Worm (Caenorhabditis elegans) whole organism, mixed stage, embryonic: ENCODE data around the gene mboa-4.

ENCODE experiments used
- M03D4.4 ChIP-seq: sonication (generic microtip); optimal IDR thresholded peaks from 2 replicates; lab custom pipeline; 2017; ENCODE audit warnings: mild to moderate bottlenecking, missing genetic modification characterization, missing compliant biosample characterization
- bed-3 ChIP-seq: fragments of 200-800 bp; sonication (Bioruptor generic); optimal IDR thresholded peaks from 3 replicates; lab custom pipeline; 2018; ENCODE audit warnings: mild to moderate bottlenecking, missing genetic modification characterization, moderate library complexity, missing compliant biosample characterization
- blmp-1 ChIP-seq: fragments of 150-350 bp; optimal IDR thresholded peaks from 2 replicates; lab custom pipeline; 2014; ENCODE audit warnings: missing biosample characterization, missing genetic modification characterization
- ceh-39 ChIP-seq: fragments of 150-350 bp; optimal IDR thresholded peaks from 2 replicates; lab custom pipeline; 2014; ENCODE audit warnings: missing biosample characterization, missing genetic modification characterization
- ceh-43 ChIP-seq: fragments of 200-800 bp; sonication (Bioruptor generic); optimal IDR thresholded peaks from 2 replicates; lab custom pipeline; 2018; ENCODE audit warnings: mild to moderate bottlenecking, missing genetic modification characterization, moderate library complexity, missing compliant biosample characterization
- ceh-83 ChIP-seq: fragments of 200-800 bp; sonication (Bioruptor generic); optimal IDR thresholded peaks from 2 replicates; lab custom pipeline; 2018; ENCODE audit warnings: mild to moderate bottlenecking, missing genetic modification characterization, missing compliant biosample characterization
- ces-1 ChIP-seq: fragments of 150-350 bp; optimal IDR thresholded peaks from 2 replicates; lab custom pipeline; 2014; ENCODE audit warnings: missing biosample characterization, missing genetic modification reagents, missing genetic modification characterization
- drap-1 ChIP-seq: fragments of 200-800 bp; sonication (Bioruptor generic); optimal IDR thresholded peaks from 3 replicates; lab custom pipeline; 2018; ENCODE audit warnings: mild to moderate bottlenecking, missing genetic modification characterization, missing compliant biosample characterization
- elt-1 ChIP-seq: sonication (generic microtip); optimal IDR thresholded peaks from 2 replicates; lab custom pipeline; 2017; ENCODE audit warnings: missing genetic modification characterization, mild to moderate bottlenecking, missing compliant biosample characterization, antibody characterized with exemption, moderate library complexity, borderline replicate concordance; ENCODE audit not compliant: insufficient read depth
- elt-3 ChIP-seq: fragments of 150-350 bp; optimal IDR thresholded peaks from 2 replicates; lab custom pipeline; 2014; ENCODE audit warnings: missing biosample characterization, missing genetic modification characterization
- flh-1 ChIP-seq: fragments of 200-800 bp; sonication (Bioruptor generic); optimal IDR thresholded peaks from 2 replicates; lab custom pipeline; 2018; ENCODE audit warnings: mild to moderate bottlenecking, missing genetic modification characterization, moderate library complexity, missing compliant biosample characterization
- ham-2 ChIP-seq: fragments of 200-800 bp; sonication (Bioruptor generic); optimal IDR thresholded peaks from 2 replicates; lab custom pipeline; 2018; ENCODE audit warnings: mild to moderate bottlenecking, missing genetic modification characterization, missing compliant biosample characterization
- lin-13 ChIP-seq: fragments of 150-350 bp; optimal IDR thresholded peaks from 2 replicates; lab custom pipeline; 2014; ENCODE audit warnings: missing biosample characterization, missing genetic modification characterization
- lin-32 ChIP-seq: fragments of 200-800 bp; sonication (Bioruptor generic); optimal IDR thresholded peaks from 2 replicates; lab custom pipeline; 2018; ENCODE audit warnings: mild to moderate bottlenecking, missing genetic modification characterization, missing compliant biosample characterization
- lsy-2 ChIP-seq: fragments of 150-350 bp; optimal IDR thresholded peaks from 2 replicates; lab custom pipeline; 2014; ENCODE audit warnings: missing biosample characterization, missing genetic modification characterization
- mab-5 ChIP-seq: fragments of 150-350 bp; optimal IDR thresholded peaks from 2 replicates; lab custom pipeline; 2014; ENCODE audit warnings: missing biosample characterization, missing genetic modification characterization
- mep-1 ChIP-seq: fragments of 150-350 bp; optimal IDR thresholded peaks from 2 replicates; lab custom pipeline; 2017; ENCODE audit warnings: missing biosample characterization, missing genetic modification reagents, missing genetic modification characterization, inconsistent platforms
- mls-2 ChIP-seq: sonication (generic microtip); optimal IDR thresholded peaks from 2 replicates; lab custom pipeline; 2016; ENCODE audit warnings: mild to moderate bottlenecking, missing genetic modification characterization, moderate library complexity, missing compliant biosample characterization
- nhr-12 ChIP-seq: fragments of 150-350 bp; optimal IDR thresholded peaks from 2 replicates; lab custom pipeline; 2014; ENCODE audit warnings: missing biosample characterization, missing genetic modification characterization
- nhr-2 ChIP-seq: fragments of 150-350 bp; optimal IDR thresholded peaks from 2 replicates; lab custom pipeline; 2014; ENCODE audit warnings: missing biosample characterization, missing genetic modification characterization
- nhr-237 ChIP-seq: fragments of 150-350 bp; optimal IDR thresholded peaks from 2 replicates; lab custom pipeline; 2014; ENCODE audit warnings: missing biosample characterization, missing genetic modification characterization
- nhr-28 ChIP-seq: fragments of 150-350 bp; optimal IDR thresholded peaks from 2 replicates; lab custom pipeline; 2014; ENCODE audit warnings: missing biosample characterization, missing genetic modification characterization
- nhr-76 ChIP-seq: sonication (generic microtip); optimal IDR thresholded peaks from 2 replicates; lab custom pipeline; 2017; ENCODE audit warnings: missing biosample characterization, missing genetic modification characterization
- pha-4 ChIP-seq: fragments of 150-350 bp; optimal IDR thresholded peaks from 2 replicates; lab custom pipeline; 2018; ENCODE audit warnings: missing biosample characterization, missing genetic modification reagents, missing genetic modification characterization
- sem-2 ChIP-seq: fragments of 200-800 bp; sonication (Bioruptor generic); optimal IDR thresholded peaks from 2 replicates; lab custom pipeline; 2018; ENCODE audit warnings: mild to moderate bottlenecking, missing genetic modification characterization, missing compliant biosample characterization
- snpc-4 ChIP-seq: fragments of 150-350 bp; optimal IDR thresholded peaks from 2 replicates; lab custom pipeline; 2014; ENCODE audit warnings: missing biosample characterization, missing genetic modification characterization
- sptf-1 ChIP-seq: sonication (generic microtip); optimal IDR thresholded peaks from 2 replicates; lab custom pipeline; 2017; ENCODE audit warnings: mild to moderate bottlenecking, missing genetic modification characterization, moderate library complexity, missing compliant biosample characterization
- tbx-8 ChIP-seq: fragments of 200-800 bp; sonication (Bioruptor generic); optimal IDR thresholded peaks from 2 replicates; lab custom pipeline; 2018; ENCODE audit warnings: mild to moderate bottlenecking, missing genetic modification characterization, moderate library complexity, missing compliant biosample characterization
- unc-120 ChIP-seq: sonication (generic microtip); optimal IDR thresholded peaks from 2 replicates; lab custom pipeline; 2017; ENCODE audit warnings: missing genetic modification characterization, missing compliant biosample characterization; ENCODE audit not compliant: poor library complexity, severe bottlenecking
- unc-39 ChIP-seq: fragments of 150-350 bp; optimal IDR thresholded peaks from 2 replicates; lab custom pipeline; 2014; ENCODE audit warnings: missing biosample characterization, missing genetic modification characterization
- unc-62 ChIP-seq: fragments of 150-350 bp; optimal IDR thresholded peaks from 2 replicates; lab custom pipeline; 2014; ENCODE audit warnings: missing biosample characterization, missing genetic modification reagents, missing genetic modification characterization
- zip-8 ChIP-seq: fragments of 150-350 bp; optimal IDR thresholded peaks from 2 replicates; lab custom pipeline; 2014; ENCODE audit warnings: missing biosample characterization, missing genetic modification characterization
- ztf-11 ChIP-seq: fragments of 150-350 bp; optimal IDR thresholded peaks from 2 replicates; lab custom pipeline; 2014; ENCODE audit warnings: missing biosample characterization, missing genetic modification characterization

The mboa-4 gene

DNA sequence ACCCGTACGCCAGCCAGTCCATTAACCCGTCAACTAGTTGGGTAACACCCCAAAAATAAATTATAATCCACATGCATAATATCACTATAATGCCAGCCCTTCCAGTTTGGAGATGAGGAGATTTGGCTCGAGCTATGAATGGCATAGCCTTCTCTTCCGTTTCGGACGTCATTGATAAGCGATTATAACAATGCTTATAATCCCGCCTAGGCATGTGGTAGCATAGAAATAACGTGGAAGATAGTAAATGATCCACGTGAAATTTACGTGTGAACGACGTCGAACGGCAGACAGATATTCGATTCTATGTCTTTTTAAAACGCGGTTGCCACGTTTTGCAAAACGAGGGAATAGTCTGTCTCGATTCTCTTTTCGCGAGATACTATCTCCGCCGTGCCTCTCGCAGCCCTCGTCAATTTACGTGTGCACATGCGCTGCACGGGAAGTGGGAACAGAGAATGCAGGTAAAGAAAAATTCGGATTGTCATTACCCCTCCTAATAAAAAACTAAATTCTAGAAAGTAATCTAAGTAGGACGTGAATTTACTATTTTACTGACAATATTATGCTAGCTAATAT, 10.9 kb downstream of the mboa-4 start:
- TF ChIP-seq lin-13 (tag; lab: Kevin White, UChicago) (no peak), ham-2 (GFP tag; lab: Kevin White, UChicago) (no peak), nhr-237 (no peak), bed-3 (GFP tag; lab: Kevin White, UChicago) (no peak), ceh-43 (GFP tag; lab: Kevin White, UChicago) (no peak), tbx-8 (no peak), lin-32 (GFP tag; lab: Kevin White, UChicago) (no peak), zip-8 (tag; lab: Kevin White, UChicago) (no peak), sem-2 (GFP tag; lab: Kevin White, UChicago) (no peak), drap-1 (GFP tag; lab: Kevin White, UChicago) (no peak), sptf-1 (no peak), flh-1 (GFP tag; lab: Kevin White, UChicago) (no peak), mls-2 (tag; lab: Kevin White, UChicago) (no peak), nhr-28 (no peak), ceh-39 (tag; lab: Kevin White, UChicago) (no peak), nhr-2 (tag; lab: Kevin White, UChicago) (no peak), nhr-12 (tag; lab: Kevin White, UChicago) (no peak), elt-1 (tag; lab: Kevin White, UChicago) (no peak), unc-62 (GFP tag; lab: Kevin White, UChicago) (no peak), blmp-1 (tag; lab: Kevin White, UChicago) (no peak)

DNA sequence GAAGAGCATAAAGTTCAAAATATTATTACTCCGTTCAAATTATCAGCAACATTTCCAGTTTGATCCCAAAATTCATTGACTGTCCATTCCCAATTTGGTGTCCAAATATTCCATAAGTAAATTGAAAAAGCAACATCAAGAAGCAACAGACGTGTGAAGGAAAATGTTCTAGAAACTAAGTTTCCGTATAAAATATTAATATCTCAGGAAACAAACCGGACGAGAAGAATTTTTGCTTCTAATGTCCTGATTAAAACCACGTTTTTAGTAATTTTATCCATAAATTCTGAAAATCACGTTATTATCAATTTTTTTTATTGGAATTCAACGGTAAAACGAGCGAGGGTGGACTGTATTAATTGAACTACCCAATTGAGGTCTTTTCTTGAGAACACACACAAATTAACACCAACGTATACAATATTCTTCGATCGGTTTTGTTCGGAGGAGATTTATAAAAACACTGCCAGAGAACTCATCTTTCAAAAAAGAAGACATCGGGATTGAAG, 12.8 kb downstream of the mboa-4 start, which contains the start of gene pigq-1:
TSS of gene pigq-1 (minus strand) at position 286 of the 509 bp plus-strand sequence.
- TF ChIP-seq nhr-12 (tag; lab: Kevin White, UChicago) (no peak), tbx-8 (no peak), ceh-83 (no peak), elt-3 (no peak), mep-1 (tag; lab: Kevin White, UChicago) (no peak), ceh-43 (GFP tag; lab: Kevin White, UChicago) (no peak), nhr-76 (no peak), bed-3 (GFP tag; lab: Kevin White, UChicago) (no peak), snpc-4 (tag; lab: Kevin White, UChicago) (no peak), sptf-1 (no peak), drap-1 (GFP tag; lab: Kevin White, UChicago) (no peak), unc-120 (tag; lab: Kevin White, UChicago) (no peak), sem-2 (GFP tag; lab: Kevin White, UChicago) (no peak), M03D4.4 (tag; lab: Kevin White, UChicago) (no peak), nhr-2 (tag; lab: Kevin White, UChicago) (no peak), ztf-11 (tag; lab: Kevin White, UChicago) (no peak), unc-62 (GFP tag; lab: Kevin White, UChicago) (no peak), zip-8 (tag; lab: Kevin White, UChicago) (no peak)

DNA sequence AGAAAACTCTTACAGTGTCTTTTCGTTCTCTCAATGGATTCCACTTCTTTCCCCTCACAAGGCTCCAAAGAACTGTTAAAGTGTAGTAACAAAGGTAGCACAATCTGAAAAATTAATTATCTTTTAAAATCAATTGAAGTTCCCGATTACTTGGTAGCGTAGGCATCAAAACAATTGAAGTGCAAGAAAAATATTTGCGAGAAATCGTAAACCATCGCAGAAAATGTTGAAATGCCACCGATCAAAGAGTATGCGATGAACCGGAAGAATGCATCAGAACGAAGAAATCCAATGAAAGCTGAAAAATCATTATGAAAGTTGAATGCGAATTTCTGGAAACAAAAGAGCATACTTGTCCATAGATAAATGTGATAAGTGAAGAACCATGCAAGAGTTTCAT, 13.3 kb downstream of the mboa-4 start:
- TF ChIP-seq pha-4 (tag; lab: Kevin White, UChicago) (no peak), mep-1 (tag; lab: Kevin White, UChicago) (no peak), mab-5 (tag; lab: Kevin White, UChicago) (no peak), lsy-2 (tag; lab: Kevin White, UChicago) (no peak), lin-13 (tag; lab: Kevin White, UChicago) (no peak), bed-3 (GFP tag; lab: Kevin White, UChicago) (no peak), nhr-237 (no peak), ceh-83 (no peak), blmp-1 (tag; lab: Kevin White, UChicago) (no peak), tbx-8 (no peak), unc-120 (tag; lab: Kevin White, UChicago) (no peak), drap-1 (GFP tag; lab: Kevin White, UChicago) (no peak)

DNA sequence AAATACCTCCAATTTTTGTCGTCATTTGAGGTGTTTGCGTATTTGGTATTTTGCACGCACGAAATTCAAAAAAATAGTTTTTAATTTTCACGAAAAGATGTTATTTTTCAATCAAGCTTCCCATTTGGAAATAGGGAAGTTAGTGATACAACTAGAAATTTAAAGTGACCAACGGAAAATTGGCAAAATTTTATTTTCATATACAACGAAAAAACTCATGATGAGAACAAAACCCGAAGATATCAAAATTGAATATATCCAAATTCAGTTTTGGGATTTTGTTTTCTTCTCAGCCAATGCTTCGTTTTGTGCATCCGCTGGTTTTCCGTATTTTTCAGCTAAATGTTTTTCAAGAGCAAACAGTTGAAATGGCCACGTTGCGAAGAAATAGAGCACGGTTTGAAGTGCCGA, 13.9 kb downstream of the mboa-4 start:
- TF ChIP-seq nhr-76: no peak

DNA sequence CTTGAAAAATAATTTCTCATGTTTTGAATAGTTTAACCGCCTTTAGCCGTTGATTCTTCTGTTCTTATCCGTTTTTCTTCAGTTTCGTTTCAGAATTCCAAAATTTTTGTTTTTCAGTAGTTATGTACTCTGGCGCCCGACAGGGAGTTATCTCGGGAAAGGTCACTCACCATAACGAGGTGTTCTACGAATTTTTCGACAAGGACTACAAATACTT, 16.6 kb downstream of the mboa-4 start, which contains the start of gene F01G4.4:
TSS of gene F01G4.4 (plus strand) at position 118 of the 217 bp plus-strand sequence.
- TF ChIP-seq sptf-1: no peak
- no peak for TF ChIP-seq tbx-8
- TF ChIP-seq mep-1 (tag; lab: Kevin White, UChicago): no peak
- TF ChIP-seq bed-3 (GFP tag; lab: Kevin White, UChicago): no peak
- TF ChIP-seq lsy-2 (tag; lab: Kevin White, UChicago): no peak
- TF ChIP-seq drap-1 (GFP tag; lab: Kevin White, UChicago): no peak
- TF ChIP-seq ces-1: no peak
- TF ChIP-seq unc-39 (tag; lab: Kevin White, UChicago): no peak
- no peak for TF ChIP-seq ham-2 (GFP tag; lab: Kevin White, UChicago)
- no peak for TF ChIP-seq pha-4 (tag; lab: Kevin White, UChicago)
- no peak for TF ChIP-seq sem-2 (GFP tag; lab: Kevin White, UChicago)
- no peak for TF ChIP-seq nhr-76
- TF ChIP-seq blmp-1 (tag; lab: Kevin White, UChicago): no peak
- no peak for TF ChIP-seq snpc-4 (tag; lab: Kevin White, UChicago)
- TF ChIP-seq nhr-28: no peak
- TF ChIP-seq M03D4.4 (tag; lab: Kevin White, UChicago): no peak
- TF ChIP-seq lin-13 (tag; lab: Kevin White, UChicago): no peak
- no peak for TF ChIP-seq nhr-12 (tag; lab: Kevin White, UChicago)
